Worm (Caenorhabditis elegans) whole organism, L4 larva: Measurements from ENCODE around the gene nphp-1.
A peak's percentile ranks its signal among the peaks of the same experiment; 100 is the strongest.

Experiments used
- F10B5.3 ChIP-seq: sonication (generic microtip); optimal IDR thresholded peaks from 2 replicates; lab custom pipeline; 2016; ENCODE audit warnings: mild to moderate bottlenecking, missing genetic modification characterization, missing compliant biosample characterization
- F26F4.8 ChIP-seq: fragments of 200-800 bp; sonication (Bioruptor generic); conservative IDR thresholded peaks from 2 replicates; pipeline ENCODE4 v1.3.6; 2022; ENCODE audit warnings: missing genetic modification characterization, missing compliant biosample characterization
- T20F7.1 ChIP-seq: fragments of 200-800 bp; sonication (Bioruptor generic); optimal IDR thresholded peaks from 2 replicates; lab custom pipeline; 2018; ENCODE audit warnings: mild to moderate bottlenecking, missing genetic modification characterization, missing compliant biosample characterization
- Y105C5A.15 ChIP-seq: fragments of 200-800 bp; sonication (Bioruptor generic); IDR thresholded peaks from 2 replicates; pipeline ENCODE4 v1.3.6; 2022; ENCODE audit warnings: missing genetic modification characterization, missing compliant biosample characterization
- Y48G9A.11 ChIP-seq: fragments of 200-800 bp; sonication (Bioruptor generic); IDR thresholded peaks from 2 replicates; pipeline ENCODE4 v1.3.6; 2022; ENCODE audit warnings: missing genetic modification reagents, missing genetic modification characterization, missing compliant biosample characterization
- ZK546.5 ChIP-seq, 2 experiments: sonication (generic microtip); optimal IDR thresholded peaks; 2 replicates each; lab custom pipeline; 2017; ENCODE audit warnings: missing biosample characterization in 2 of 2, missing genetic modification characterization in 2 of 2
- aha-1 ChIP-seq: fragments of 150-350 bp; peaks from one replicate; lab custom pipeline; 2014; ENCODE audit warnings: missing biosample characterization, missing genetic modification characterization
- ceh-44 ChIP-seq: fragments of 200-800 bp; sonication (Bioruptor generic); IDR thresholded peaks from 2 replicates; pipeline ENCODE4 v1.3.6; 2022; ENCODE audit warnings: missing genetic modification reagents, missing genetic modification characterization, missing compliant biosample characterization
- daf-12 ChIP-seq: fragments of 150-350 bp; optimal IDR thresholded peaks from 2 replicates; lab custom pipeline; 2014; ENCODE audit warnings: missing biosample characterization, missing genetic modification reagents, missing genetic modification characterization
- daf-16 ChIP-seq, 3 experiments: sonication (generic microtip); optimal IDR thresholded peaks; 2 replicates each; lab custom pipeline; 2016 to 2017; ENCODE audit warnings: missing genetic modification characterization in 3 of 3, missing genetic modification reagents in 3 of 3, mild to moderate bottlenecking in 2 of 3, missing compliant biosample characterization in 2 of 3, missing biosample characterization in 1 of 3, moderate library complexity in 1 of 3
- dmd-6 ChIP-seq: fragments of 200-800 bp; sonication (Bioruptor generic); IDR thresholded peaks from 2 replicates; pipeline ENCODE4 v1.3.6; 2022; ENCODE audit warnings: missing genetic modification reagents, missing genetic modification characterization, missing compliant biosample characterization
- dmd-8 ChIP-seq: fragments of 200-800 bp; sonication (Bioruptor generic); IDR thresholded peaks from 2 replicates; pipeline ENCODE4 v1.3.6; 2022; ENCODE audit warnings: missing genetic modification characterization, missing compliant biosample characterization
- dpl-1 ChIP-seq: fragments of 150-350 bp; optimal IDR thresholded peaks from 2 replicates; lab custom pipeline; 2014; ENCODE audit warnings: missing biosample characterization, missing genetic modification reagents, missing genetic modification characterization
- egl-27 ChIP-seq: sonication (generic microtip); optimal IDR thresholded peaks from 3 replicates; lab custom pipeline; 2017; ENCODE audit warnings: missing biosample characterization, missing genetic modification reagents, missing genetic modification characterization
- fkh-10 ChIP-seq: fragments of 150-350 bp; optimal IDR thresholded peaks from 2 replicates; lab custom pipeline; 2014; ENCODE audit warnings: missing biosample characterization, missing genetic modification reagents, missing genetic modification characterization
- gei-8 ChIP-seq: fragments of 200-800 bp; sonication (Bioruptor generic); optimal IDR thresholded peaks from 2 replicates; lab custom pipeline; 2018; ENCODE audit warnings: mild to moderate bottlenecking, missing genetic modification characterization, missing compliant biosample characterization
- lin-15B ChIP-seq: fragments of 150-350 bp; sonication (generic microtip); optimal IDR thresholded peaks from 3 replicates; lab custom pipeline; 2014; ENCODE audit warnings: missing biosample characterization, missing genetic modification characterization
- lin-29 ChIP-seq: fragments of 200-800 bp; sonication (Bioruptor generic); IDR thresholded peaks from 2 replicates; pipeline ENCODE4 v1.3.6; 2022; ENCODE audit warnings: missing genetic modification reagents, missing genetic modification characterization, missing compliant biosample characterization
- lin-38 ChIP-seq: fragments of 200-800 bp; sonication (Bioruptor generic); IDR thresholded peaks from 2 replicates; pipeline ENCODE4 v1.3.6; 2022; ENCODE audit warnings: missing genetic modification reagents, missing genetic modification characterization, missing compliant biosample characterization
- lir-3 ChIP-seq: sonication (generic microtip); optimal IDR thresholded peaks from 2 replicates; lab custom pipeline; 2016; ENCODE audit warnings: mild to moderate bottlenecking, missing genetic modification characterization, missing compliant biosample characterization
- lsy-2 ChIP-seq, 2 experiments: fragments of 150-350 bp in 1 of 2; sonication (generic microtip) in 1 of 2; optimal IDR thresholded peaks; 2 replicates each; lab custom pipeline; 2014 to 2017; ENCODE audit warnings: missing biosample characterization in 2 of 2, missing genetic modification characterization in 2 of 2
- mes-2 ChIP-seq: sonication (generic microtip); optimal IDR thresholded peaks from 2 replicates; lab custom pipeline; 2016; ENCODE audit warnings: missing genotype, mild to moderate bottlenecking, missing genetic modification characterization, missing compliant biosample characterization; ENCODE audit not compliant: poor library complexity, severe bottlenecking
- mxl-2 ChIP-seq: fragments of 200-800 bp; sonication (Bioruptor generic); conservative IDR thresholded peaks from 2 replicates; pipeline ENCODE4 v1.3.6; 2022; ENCODE audit warnings: missing genetic modification reagents, missing genetic modification characterization, missing compliant biosample characterization
- nhr-10 ChIP-seq: fragments of 150-350 bp; optimal IDR thresholded peaks from 2 replicates; lab custom pipeline; 2014; ENCODE audit warnings: missing biosample characterization, missing genetic modification characterization
- nhr-102 ChIP-seq: sonication (generic microtip); optimal IDR thresholded peaks from 2 replicates; lab custom pipeline; 2016; ENCODE audit warnings: mild to moderate bottlenecking, missing genetic modification characterization, moderate library complexity, missing compliant biosample characterization
- nhr-11 ChIP-seq: fragments of 150-350 bp; optimal IDR thresholded peaks from 2 replicates; lab custom pipeline; 2014; ENCODE audit warnings: missing biosample characterization, missing genetic modification characterization
- nhr-25 ChIP-seq: sonication (generic microtip); optimal IDR thresholded peaks from 2 replicates; lab custom pipeline; 2017; ENCODE audit warnings: missing genetic modification characterization, mild to moderate bottlenecking, missing compliant biosample characterization, antibody characterized with exemption, moderate library complexity, borderline replicate concordance; ENCODE audit not compliant: insufficient read depth
- nhr-48 ChIP-seq: sonication (generic microtip); optimal IDR thresholded peaks from 2 replicates; lab custom pipeline; 2016; ENCODE audit warnings: mild to moderate bottlenecking, missing genetic modification characterization, missing compliant biosample characterization
- pha-4 ChIP-seq, 2 experiments: fragments of 150-350 bp in 1 of 2; fragments of 200-800 bp in 1 of 2; sonication (Bioruptor generic) in 1 of 2; IDR thresholded peaks in 1 of 2; optimal IDR thresholded peaks in 1 of 2; 2 replicates each; pipeline versions ENCODE4 v1.3.6 to Lab custom; 2014 to 2022; ENCODE audit warnings: missing genetic modification characterization in 2 of 2, missing genetic modification reagents in 2 of 2, missing biosample characterization in 1 of 2, missing compliant biosample characterization in 1 of 2
- sdz-12 ChIP-seq: fragments of 200-800 bp; sonication (Bioruptor generic); optimal IDR thresholded peaks from 2 replicates; lab custom pipeline; 2018; ENCODE audit warnings: mild to moderate bottlenecking, missing genetic modification characterization, missing compliant biosample characterization
- spr-3 ChIP-seq: fragments of 200-800 bp; sonication (Bioruptor generic); optimal IDR thresholded peaks from 2 replicates; lab custom pipeline; 2018; ENCODE audit warnings: mild to moderate bottlenecking, missing genetic modification characterization, missing compliant biosample characterization
- tag-97 ChIP-seq: fragments of 200-800 bp; sonication (Bioruptor generic); IDR thresholded peaks from 2 replicates; pipeline ENCODE4 v1.3.6; 2022; ENCODE audit warnings: missing genetic modification characterization, missing compliant biosample characterization
- tra-1 ChIP-seq: fragments of 200-800 bp; sonication (Bioruptor generic); IDR thresholded peaks from 2 replicates; pipeline ENCODE4 v1.3.6; 2022; ENCODE audit warnings: missing genetic modification reagents, missing genetic modification characterization, missing compliant biosample characterization
- unc-130 ChIP-seq: sonication (generic microtip); optimal IDR thresholded peaks from 2 replicates; lab custom pipeline; 2016; ENCODE audit warnings: missing genetic modification reagents, missing genetic modification characterization, missing compliant biosample characterization
- unc-62 ChIP-seq, 3 experiments: fragments of 150-350 bp in 1 of 3; sonication (generic microtip); optimal IDR thresholded peaks in 2 of 3; peaks in 1 of 3; 1 replicate in 1 of 3; 2 replicates in 2 of 3; lab custom pipeline; 2014 to 2017; ENCODE audit warnings: missing biosample characterization in 3 of 3, missing genetic modification characterization in 3 of 3, missing genetic modification reagents in 3 of 3, missing genotype in 1 of 3
- vab-7 ChIP-seq: fragments of 200-800 bp; sonication (Bioruptor generic); IDR thresholded peaks from 2 replicates; pipeline ENCODE4 v1.3.6; 2022; ENCODE audit warnings: missing genetic modification reagents, missing genetic modification characterization, missing compliant biosample characterization
- zip-11 ChIP-seq: fragments of 200-800 bp; sonication (Bioruptor generic); IDR thresholded peaks from 2 replicates; pipeline ENCODE4 v1.3.6; 2022; ENCODE audit warnings: missing genetic modification characterization, missing compliant biosample characterization
- zip-2 ChIP-seq: fragments of 150-350 bp; optimal IDR thresholded peaks from 2 replicates; lab custom pipeline; 2014; ENCODE audit warnings: missing biosample characterization, missing genetic modification characterization
- ztf-7 ChIP-seq: fragments of 150-350 bp; optimal IDR thresholded peaks from 2 replicates; lab custom pipeline; 2014; ENCODE audit warnings: missing biosample characterization, missing genetic modification characterization

Gene nphp-1

ce11 chrII:10627086-10627485, 25.0 kb downstream of the nphp-1 start (continued):
- TF ChIP-seq nhr-102: no peak
- peak; percentile 35 for TF ChIP-seq aha-1 (tag; lab: Kevin White, UChicago)
- no peak for TF ChIP-seq ceh-44 (GFP tag; lab: Robert Waterston, UW)
- no peak for TF ChIP-seq gei-8 (GFP tag; lab: Kevin White, UChicago)
- TF ChIP-seq lin-15B (tag; lab: Kevin White, UChicago): no peak
- TF ChIP-seq dmd-8 (GFP tag; lab: Robert Waterston, UW): no peak
- TF ChIP-seq F10B5.3 (tag; lab: Kevin White, UChicago): no peak

ce11 chrII:10621965-10622364, 30.1 kb downstream of the nphp-1 start, which contains the start of gene cutl-9:
TSS of gene cutl-9 (plus strand) at chrII:10622265.
- TF ChIP-seq zip-2 (no peak), lin-29 (GFP tag; lab: Robert Waterston, UW) (no peak), sdz-12 (GFP tag; lab: Kevin White, UChicago) (no peak), lir-3 (tag; lab: Kevin White, UChicago) (no peak), spr-3 (GFP tag; lab: Kevin White, UChicago) (no peak)

- TF ChIP-seq zip-11 (GFP tag; lab: Robert Waterston, UW) (no peak), ZK546.5 (tag; optimal IDR thresholded peaks at IDR 0.05; lab: Kevin White, UChicago) (no peak), Y105C5A.15 (GFP tag; lab: Robert Waterston, UW) (no peak), Y48G9A.11 (no peak), ztf-7 (tag; lab: Kevin White, UChicago) (no peak), tag-97 (GFP tag; lab: Robert Waterston, UW) (no peak), aha-1 (tag; lab: Kevin White, UChicago) (peak; percentile 48)
These were observed 33.9 kb downstream of the nphp-1 start, which contains the start of gene C14A4.13 for ce11 chrII:10618157-10618556. TSS of gene C14A4.13 (plus strand) at chrII:10618457.

ce11 chrII:10612743-10613142, 39.3 kb downstream of the nphp-1 start, which contains the start of gene C14A4.12:
TSS of gene C14A4.12 (plus strand) at chrII:10613043.
- TF ChIP-seq nhr-25 (no peak), aha-1 (tag; lab: Kevin White, UChicago) (peak; percentile 54)
- TF ChIP-seq, all 104 proteins: peak for 1

- no peak for TF ChIP-seq egl-27 (tag; lab: Kevin White, UChicago)
- TF ChIP-seq nhr-10 (tag; lab: Kevin White, UChicago): no peak
- TF ChIP-seq zip-2: no peak
- TF ChIP-seq mes-2: no peak
- no peak for TF ChIP-seq pha-4 (GFP tag; IDR thresholded peaks at IDR 0.05; lab: Robert Waterston, UW)
- TF ChIP-seq pha-4 (tag; optimal IDR thresholded peaks at IDR 0.05; lab: Kevin White, UChicago): no peak
- no peak for TF ChIP-seq vab-7 (GFP tag; lab: Robert Waterston, UW)
- TF ChIP-seq unc-62 (GFP tag; optimal IDR thresholded peaks at IDR 0.05 in 1 of 2; lab: Kevin White, UChicago): peak in 1 of 2 experiments; percentile 95
- no peak for TF ChIP-seq unc-62 (tag; optimal IDR thresholded peaks at IDR 0.05; lab: Kevin White, UChicago)
These were observed 43.2 kb downstream of the nphp-1 start for ce11 chrII:10608821-10609220.

ce11 chrII:10607238-10607961, 44.7 kb downstream of the nphp-1 start, which contains the start of gene ccm-3:
TSS of gene ccm-3 (minus strand) at chrII:10607275.
- TF ChIP-seq mxl-2 (GFP tag; lab: Robert Waterston, UW) (no peak), nhr-48 (tag; lab: Kevin White, UChicago) (no peak), dpl-1 (GFP tag; lab: Kevin White, UChicago) (peak; percentile 53), unc-130 (GFP tag; lab: Kevin White, UChicago) (peak; percentile 3), fkh-10 (GFP tag; lab: Kevin White, UChicago) (peak; percentile 15), F26F4.8 (GFP tag; lab: Robert Waterston, UW) (no peak), dmd-6 (GFP tag; lab: Robert Waterston, UW) (no peak), lsy-2 (tag; optimal IDR thresholded peaks at IDR 0.05; lab: Kevin White, UChicago) (peak in 1 of 2 experiments; percentile 36), mes-2 (no peak), T20F7.1 (GFP tag; lab: Kevin White, UChicago) (peak; percentile 44), tra-1 (GFP tag; lab: Robert Waterston, UW) (no peak), daf-12 (tag; lab: Kevin White, UChicago) (no peak), daf-16 (GFP tag; optimal IDR thresholded peaks at IDR 0.05; lab: Kevin White, UChicago) (no peak), daf-16 (tag; optimal IDR thresholded peaks at IDR 0.05; lab: Kevin White, UChicago) (peak; percentile 14), egl-27 (tag; lab: Kevin White, UChicago) (no peak), ztf-7 (tag; lab: Kevin White, UChicago) (no peak), nhr-11 (peak; percentile 17), aha-1 (tag; lab: Kevin White, UChicago) (peak; percentile 69), lin-38 (GFP tag; lab: Robert Waterston, UW) (peak; percentile 91)
